Fruit fly (Drosophila melanogaster) ovary, adult (tissue): ENCODE results near the gene MsrA.
A peak's percentile ranks its signal among the peaks of the same experiment; 100 is the strongest.

Source experiments
- CG17801 ChIP-seq: fragments of 200-800 bp; optimal IDR thresholded peaks from 2 replicates; lab custom pipeline; 2019; ENCODE audit warnings: missing biosample characterization, mild to moderate bottlenecking, missing genetic modification characterization, moderate library complexity; ENCODE audit not compliant: partially characterized antibody

Gene MsrA

DNA sequence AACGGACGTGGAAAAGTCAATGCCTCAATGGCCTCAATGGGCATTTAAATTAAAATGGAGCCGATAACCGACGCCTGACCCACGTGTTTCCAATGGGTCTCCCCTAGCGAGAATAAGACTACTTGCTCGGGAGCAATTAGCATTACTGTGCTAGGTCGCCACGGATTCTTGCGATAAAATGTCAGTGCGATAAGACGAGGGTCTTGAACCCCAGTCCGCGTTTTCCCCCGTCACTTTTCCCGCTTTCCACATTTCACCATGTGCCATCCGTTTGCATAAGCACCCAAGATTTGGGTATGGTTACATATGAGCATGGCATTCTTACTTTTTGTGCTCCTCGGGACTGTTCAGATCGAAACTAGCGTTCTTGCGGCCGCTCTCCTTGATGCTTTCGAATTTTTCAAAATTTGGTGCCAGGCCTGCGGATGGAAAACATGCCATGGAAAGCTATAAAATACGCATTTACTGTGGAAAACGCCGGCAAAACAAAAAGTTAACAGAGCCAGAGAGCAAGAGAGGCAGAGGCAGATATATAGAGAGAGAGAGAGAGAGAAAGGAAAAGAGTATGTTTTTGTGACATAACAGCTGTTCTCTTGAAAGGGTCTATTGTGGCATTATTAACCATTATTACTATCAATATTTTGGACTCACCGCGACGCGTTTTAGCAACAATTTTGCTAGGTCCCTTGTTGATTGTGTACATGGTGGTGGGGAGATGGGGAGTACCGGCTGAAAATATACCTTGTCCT, 3.5 kb upstream of the MsrA start:
- no peak for TF ChIP-seq CG17801 (GFP tag; lab: Kevin White, UChicago)

DNA sequence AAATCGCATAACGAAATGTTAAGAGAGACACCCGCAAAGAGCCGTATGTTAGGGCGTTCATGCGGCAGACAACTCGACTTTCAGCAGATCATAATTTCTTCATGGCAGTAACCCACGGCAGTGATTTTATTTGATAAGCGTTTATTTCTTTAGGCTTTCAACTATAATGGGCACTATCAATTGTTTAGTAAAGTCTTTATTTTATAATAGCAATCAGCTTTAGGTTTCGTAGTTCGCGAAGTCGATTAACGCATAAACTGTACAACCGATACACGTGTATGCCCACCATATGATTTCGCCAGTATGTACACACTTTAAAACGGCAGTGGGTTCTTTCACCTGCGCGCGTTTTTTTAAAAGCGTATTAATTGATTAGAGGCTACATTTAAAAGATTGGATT, 2.6 kb upstream of the MsrA start, which contains the start of gene CG7841:
CG7841 (minus strand) TSS at position 20 of the 400 bp plus-strand sequence.
- peak; percentile 99 for TF ChIP-seq CG17801 (GFP tag; lab: Kevin White, UChicago)

DNA sequence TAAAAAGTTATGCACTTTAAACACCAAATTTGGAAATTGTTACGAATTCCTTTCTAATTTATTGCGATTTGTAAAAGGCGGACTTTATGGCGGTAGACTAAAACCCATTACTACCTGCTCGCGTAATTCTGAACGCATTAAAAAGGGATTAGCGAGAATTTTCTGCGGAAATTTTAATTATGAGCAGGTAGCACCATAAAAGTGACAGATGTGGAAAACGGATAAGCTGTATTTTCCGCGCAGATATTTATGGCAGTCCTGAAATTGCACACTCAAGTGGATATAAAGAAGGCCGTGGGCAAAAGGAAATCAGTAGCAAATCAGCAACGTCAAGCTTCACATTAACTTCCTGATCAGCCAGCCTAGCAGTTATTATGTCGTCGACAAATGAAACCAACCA, 2.1 kb upstream of the MsrA start, which contains the start of gene Z600:
Z600 (plus strand) TSS at position 312 of the 400 bp plus-strand sequence.
- no peak for TF ChIP-seq CG17801 (GFP tag; lab: Kevin White, UChicago)

DNA sequence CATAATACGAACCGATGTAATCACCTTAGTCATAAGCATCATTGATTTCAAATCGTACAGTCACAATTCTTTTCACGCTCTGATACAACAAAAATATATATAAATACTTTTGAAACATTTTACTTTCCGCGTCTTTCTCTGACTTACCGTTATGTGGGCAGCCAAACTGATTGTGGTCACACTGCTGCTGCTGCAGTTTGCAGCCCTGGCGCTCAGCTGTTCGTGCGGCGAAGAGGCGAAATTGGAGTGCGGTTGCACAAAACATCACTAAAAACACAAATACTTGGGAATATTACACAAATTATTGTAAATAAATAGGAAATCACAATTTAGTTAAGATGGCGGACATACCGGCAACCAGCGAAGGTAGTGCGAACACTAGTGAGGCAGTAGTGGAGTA, 1.5 kb upstream of the MsrA start, which contains the start of the genes gdl and gdl-ORF39:
gdl (plus strand) TSS at position 48 of the 400 bp plus-strand sequence.
gdl-ORF39 (plus strand) TSS at position 48 of the 400 bp plus-strand sequence.
- TF ChIP-seq CG17801 (GFP tag; lab: Kevin White, UChicago): no peak

- peak; percentile 56 for TF ChIP-seq CG17801 (GFP tag; lab: Kevin White, UChicago)
Observed at dm6 chr3L:15511688-15512250, 917 bp downstream of the MsrA start.

- no peak for TF ChIP-seq CG17801 (GFP tag; lab: Kevin White, UChicago)
Observed at dm6 chr3L:15513264-15513663, 2.4 kb downstream of the MsrA start.

DNA sequence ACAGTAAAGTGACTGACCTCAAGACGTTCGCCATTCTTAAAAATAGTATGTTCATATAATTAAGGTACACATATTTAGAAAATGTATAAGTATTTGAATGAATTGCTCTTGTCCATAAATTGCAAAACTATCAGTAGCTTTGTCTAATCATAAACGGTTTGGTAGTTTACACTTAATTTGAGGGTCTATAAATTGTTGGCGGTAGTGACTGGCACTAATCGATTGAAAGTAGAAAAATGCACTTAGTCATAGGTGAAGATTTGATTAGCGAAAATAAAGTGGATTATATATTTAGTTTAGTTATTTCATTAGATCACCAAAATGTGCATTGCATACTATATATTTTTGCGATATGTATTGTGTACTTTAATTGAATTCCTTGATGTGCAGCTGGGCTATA, 2.9 kb downstream of the MsrA start:
- no peak for TF ChIP-seq CG17801 (GFP tag; lab: Kevin White, UChicago)

dm6 chr3L:15514405-15514804, 3.6 kb downstream of the MsrA start:
- no peak for TF ChIP-seq CG17801 (GFP tag; lab: Kevin White, UChicago)

DNA sequence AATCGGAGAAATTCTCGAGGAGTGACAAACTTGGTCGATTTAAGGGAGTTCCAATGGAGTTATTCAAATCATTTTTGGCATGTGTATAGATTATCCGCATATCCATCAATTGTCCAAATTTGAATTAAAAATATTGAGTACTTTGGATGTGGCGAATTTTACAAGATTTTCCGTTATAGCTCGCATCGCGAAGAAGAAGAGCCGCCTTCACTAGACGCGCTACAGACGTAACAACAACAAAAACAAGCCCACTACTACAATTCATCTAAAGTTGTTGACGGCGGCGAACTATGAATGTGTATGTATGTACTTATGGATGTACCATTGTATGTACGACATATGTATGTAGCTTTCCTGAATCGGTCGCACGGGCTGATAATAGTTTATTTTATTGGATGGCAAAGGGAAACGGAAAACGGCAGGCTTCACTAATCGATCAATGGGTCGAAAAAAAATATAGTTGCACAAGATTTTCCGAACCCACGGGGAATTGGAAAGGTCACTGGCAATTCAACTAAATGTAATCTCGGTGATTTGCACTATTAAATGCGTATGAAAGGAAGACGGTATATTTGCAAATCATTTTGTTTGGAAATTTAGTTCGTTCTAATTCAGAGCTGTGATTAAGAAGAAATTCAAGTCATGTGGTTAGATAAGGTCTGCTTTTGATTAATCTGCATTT, 4.1 kb downstream of the MsrA start:
- no peak for TF ChIP-seq CG17801 (GFP tag; lab: Kevin White, UChicago)

DNA sequence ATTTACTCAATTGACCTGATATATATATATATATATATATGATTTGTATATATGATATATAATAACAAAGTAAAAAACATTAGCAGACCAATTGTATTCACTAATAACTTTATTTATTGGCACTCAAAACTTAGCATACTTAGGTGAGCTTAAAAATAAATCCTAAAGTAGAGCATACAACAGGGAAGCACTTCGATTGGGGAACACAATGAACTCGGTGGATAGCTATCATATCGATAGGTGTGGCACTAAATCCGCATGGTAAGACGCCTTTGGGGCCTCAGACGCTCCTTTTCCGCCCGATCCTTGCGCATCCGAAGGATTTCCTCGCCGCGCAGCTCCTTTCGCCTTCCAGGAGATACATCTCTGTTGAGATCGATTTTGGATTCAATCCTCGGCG, 5.6 kb downstream of the MsrA start:
- no peak for TF ChIP-seq CG17801 (GFP tag; lab: Kevin White, UChicago)

DNA sequence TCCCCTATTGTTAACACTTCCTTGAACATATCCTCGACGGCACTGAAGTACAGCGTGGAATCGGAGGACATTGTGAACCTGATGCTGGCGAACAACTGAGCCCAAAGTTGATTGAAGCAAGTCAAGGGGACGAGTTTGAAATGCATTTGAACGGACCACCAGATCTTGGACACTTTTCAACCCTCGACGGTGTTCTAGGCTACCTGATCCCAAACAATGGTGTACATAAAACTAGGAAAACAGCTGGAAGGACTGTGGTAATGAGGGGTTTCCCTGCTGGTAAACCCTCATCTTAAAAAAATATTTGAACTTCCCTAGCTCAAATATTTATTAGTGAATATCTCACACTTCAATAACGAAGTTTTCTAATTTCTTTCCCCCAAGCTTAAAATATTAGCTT, 6.1 kb downstream of the MsrA start, which contains the start of gene CG13454:
CG13454 (minus strand) TSS at position 101 of the 400 bp plus-strand sequence.
- TF ChIP-seq CG17801 (GFP tag; lab: Kevin White, UChicago): no peak

- no peak for TF ChIP-seq CG17801 (GFP tag; lab: Kevin White, UChicago)
Observed at dm6 chr3L:15517508-15517907, 6.7 kb downstream of the MsrA start.

DNA sequence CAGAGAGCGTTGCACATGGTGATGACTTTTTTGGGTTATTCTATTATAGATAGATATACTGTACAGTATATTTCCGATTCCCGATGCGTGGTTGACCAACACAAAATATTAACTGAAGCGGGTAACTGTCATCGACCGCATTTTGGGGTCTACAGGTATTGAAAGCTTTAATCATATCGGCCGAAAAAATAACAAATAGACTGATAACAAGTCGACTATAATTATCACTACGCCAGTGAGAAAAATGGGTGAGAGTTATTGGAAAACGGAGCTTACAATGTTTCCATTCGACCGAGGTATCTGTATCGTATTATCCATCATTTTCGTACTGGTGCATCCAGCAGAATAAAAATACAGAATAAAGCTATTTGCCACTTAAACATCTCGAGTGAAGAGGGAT, 7.5 kb downstream of the MsrA start:
- no peak for TF ChIP-seq CG17801 (GFP tag; lab: Kevin White, UChicago)

- no peak for TF ChIP-seq CG17801 (GFP tag; lab: Kevin White, UChicago)
Observed at dm6 chr3L:15519492-15519891, 8.6 kb downstream of the MsrA start, which contains the start of gene mex1. Gene mex1 (minus strand): TSS chr3L:15519592.

DNA sequence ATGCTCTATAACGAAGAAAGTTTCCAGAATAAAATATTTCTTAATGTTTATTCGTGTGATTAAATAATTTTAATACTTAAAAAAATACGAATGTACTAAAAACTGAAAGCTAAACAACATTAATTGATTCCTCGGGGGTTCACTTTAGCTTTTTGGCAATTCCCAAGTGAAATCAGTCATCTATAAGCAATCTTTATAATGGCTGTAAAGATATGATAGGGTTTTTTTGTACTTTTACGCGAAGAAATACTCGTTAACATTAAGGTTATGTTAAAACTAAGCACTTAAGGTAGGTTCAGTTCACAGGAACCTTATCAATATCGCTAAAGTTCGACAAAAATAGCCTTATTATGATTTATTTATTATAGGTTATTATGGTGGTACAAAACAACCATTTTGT, 9.1 kb downstream of the MsrA start:
- no peak for TF ChIP-seq CG17801 (GFP tag; lab: Kevin White, UChicago)
